Fruit fly (Drosophila melanogaster) whole organism, pupa: ENCODE data around the gene CanB.

Experiments
- CG12605 ChIP-seq: fragments of 200-800 bp; sonication (Bioruptor generic); IDR thresholded peaks from 2 replicates; pipeline ENCODE4 v1.3.6; 2022; ENCODE audit warnings: missing biosample characterization, missing genetic modification characterization
- CG34367 ChIP-seq: fragments of 200-800 bp; sonication (Bioruptor generic); optimal IDR thresholded peaks from 2 replicates; lab custom pipeline; 2018; ENCODE audit warnings: missing biosample characterization, mild to moderate bottlenecking, missing genetic modification characterization
- Ets98B ChIP-seq: fragments of 200-800 bp; sonication (Bioruptor generic); IDR thresholded peaks from 2 replicates; pipeline ENCODE4 v1.3.6; 2022; ENCODE audit warnings: missing biosample characterization, missing genetic modification characterization
- fd96Ca ChIP-seq: fragments of 200-800 bp; sonication (Bioruptor generic); IDR thresholded peaks from 3 replicates; pipeline ENCODE4 v1.3.6; 2022; ENCODE audit warnings: missing biosample characterization, missing genetic modification characterization
- gl ChIP-seq: fragments of 200-800 bp; sonication (Bioruptor generic); optimal IDR thresholded peaks from 2 replicates; lab custom pipeline; 2018; ENCODE audit warnings: missing biosample characterization, mild to moderate bottlenecking, missing genetic modification characterization

- no peak for TF ChIP-seq gl
- TF ChIP-seq CG12605 (GFP tag; lab: Robert Waterston, UW): no peak; the same call in 1 of the 2 replicates
- TF ChIP-seq CG34367 (tag; lab: Kevin White, UChicago): no peak
- TF ChIP-seq Ets98B (GFP tag; lab: Robert Waterston, UW): 0 out of 2 replicates have a peak, but pooled peaks have one; percentile 22
- TF ChIP-seq fd96Ca (GFP tag; lab: Robert Waterston, UW): no peak
Observed at dm6 chrX:5336722-5337121, 4.4 kb downstream of the CanB start.
